Fruit fly (Drosophila melanogaster) whole organism, pupa: ENCODE measurements around the gene CG46317.
A peak's percentile ranks its signal among the peaks of the same experiment; 100 is the strongest.

Source experiments
- CG10348 ChIP-seq: fragments of 200-800 bp; sonication (Bioruptor generic); IDR thresholded peaks from 2 replicates; pipeline ENCODE4 v1.3.6; 2022; ENCODE audit warnings: missing biosample characterization, missing genetic modification characterization
- CG12605 ChIP-seq: fragments of 200-800 bp; sonication (Bioruptor generic); IDR thresholded peaks from 2 replicates; pipeline ENCODE4 v1.3.6; 2022; ENCODE audit warnings: missing biosample characterization, missing genetic modification characterization
- CG13204 ChIP-seq: fragments of 200-800 bp; sonication (Bioruptor generic); optimal IDR thresholded peaks from 2 replicates; lab custom pipeline; 2018; ENCODE audit warnings: missing biosample characterization, mild to moderate bottlenecking, missing genetic modification characterization, moderate library complexity
- CG14655 ChIP-seq: fragments of 200-800 bp; sonication (Bioruptor generic); optimal IDR thresholded peaks from 3 replicates; lab custom pipeline; 2017; ENCODE audit warnings: mild to moderate bottlenecking, missing biosample characterization, missing genetic modification reagents, missing genetic modification characterization
- CG15710 ChIP-seq: fragments of 200-800 bp; sonication (Bioruptor generic); optimal IDR thresholded peaks from 2 replicates; lab custom pipeline; 2018; ENCODE audit warnings: missing biosample characterization, mild to moderate bottlenecking, missing genetic modification characterization, moderate library complexity
- CG17806 ChIP-seq: fragments of 200-800 bp; sonication (Bioruptor generic); optimal IDR thresholded peaks from 2 replicates; lab custom pipeline; 2018; ENCODE audit warnings: missing biosample characterization, mild to moderate bottlenecking, missing genetic modification characterization, moderate library complexity
- CG32121 ChIP-seq: fragments of 200-800 bp; sonication (Bioruptor generic); IDR thresholded peaks from 2 replicates; pipeline ENCODE4 v1.3.6; 2022; ENCODE audit warnings: missing biosample characterization, missing genetic modification characterization
- CG34367 ChIP-seq: fragments of 200-800 bp; sonication (Bioruptor generic); optimal IDR thresholded peaks from 2 replicates; lab custom pipeline; 2018; ENCODE audit warnings: missing biosample characterization, mild to moderate bottlenecking, missing genetic modification characterization
- CG4496 ChIP-seq: fragments of 200-800 bp; sonication (Bioruptor generic); IDR thresholded peaks from 3 replicates; pipeline ENCODE4 v1.3.6; 2022; ENCODE audit warnings: missing biosample characterization, missing genetic modification characterization
- CG8159 ChIP-seq: fragments of 200-800 bp; sonication (Bioruptor generic); optimal IDR thresholded peaks from 3 replicates; lab custom pipeline; 2018; ENCODE audit warnings: missing biosample characterization, mild to moderate bottlenecking, missing genetic modification characterization, moderate library complexity
- CG8301 ChIP-seq: fragments of 200-800 bp; sonication (Bioruptor generic); optimal IDR thresholded peaks from 2 replicates; lab custom pipeline; 2018; ENCODE audit warnings: missing biosample characterization, mild to moderate bottlenecking, missing genetic modification characterization
- CG9948 ChIP-seq: fragments of 200-800 bp; sonication (Bioruptor generic); optimal IDR thresholded peaks from 2 replicates; lab custom pipeline; 2018; ENCODE audit warnings: missing biosample characterization, mild to moderate bottlenecking, missing genetic modification characterization, moderate library complexity
- D1 ChIP-seq: fragments of 200-800 bp; sonication (Bioruptor generic); optimal IDR thresholded peaks from 2 replicates; lab custom pipeline; 2018; ENCODE audit warnings: missing biosample characterization, mild to moderate bottlenecking, missing genetic modification characterization, moderate library complexity
- EcR ChIP-seq: fragments of 200-800 bp; sonication (Bioruptor generic); optimal IDR thresholded peaks from 3 replicates; lab custom pipeline; 2019; ENCODE audit warnings: missing biosample characterization, missing genetic modification characterization, mild to moderate bottlenecking, moderate library complexity, missing genetic modification reagents
- Ets98B ChIP-seq: fragments of 200-800 bp; sonication (Bioruptor generic); IDR thresholded peaks from 2 replicates; pipeline ENCODE4 v1.3.6; 2022; ENCODE audit warnings: missing biosample characterization, missing genetic modification characterization
- Pif1A ChIP-seq: fragments of 200-800 bp; sonication (Bioruptor generic); optimal IDR thresholded peaks from 3 replicates; lab custom pipeline; 2016; ENCODE audit warnings: missing biosample characterization, missing genetic modification characterization
- Pif1B ChIP-seq: fragments of 200-800 bp; sonication (Bioruptor generic); optimal IDR thresholded peaks from 3 replicates; lab custom pipeline; 2016; ENCODE audit warnings: missing biosample characterization, missing genetic modification characterization
- Snoo ChIP-seq: fragments of 200-800 bp; sonication (Bioruptor generic); optimal IDR thresholded peaks from 3 replicates; lab custom pipeline; 2017; ENCODE audit warnings: missing biosample characterization, mild to moderate bottlenecking, missing genetic modification characterization, inconsistent platforms
- fd96Ca ChIP-seq: fragments of 200-800 bp; sonication (Bioruptor generic); IDR thresholded peaks from 3 replicates; pipeline ENCODE4 v1.3.6; 2022; ENCODE audit warnings: missing biosample characterization, missing genetic modification characterization
- gl ChIP-seq: fragments of 200-800 bp; sonication (Bioruptor generic); optimal IDR thresholded peaks from 2 replicates; lab custom pipeline; 2018; ENCODE audit warnings: missing biosample characterization, mild to moderate bottlenecking, missing genetic modification characterization
- rn ChIP-seq: fragments of 200-800 bp; sonication (Bioruptor generic); IDR thresholded peaks from 2 replicates; pipeline ENCODE4 v1.3.6; 2022; ENCODE audit warnings: missing biosample characterization, missing genetic modification characterization

Gene CG46317

DNA sequence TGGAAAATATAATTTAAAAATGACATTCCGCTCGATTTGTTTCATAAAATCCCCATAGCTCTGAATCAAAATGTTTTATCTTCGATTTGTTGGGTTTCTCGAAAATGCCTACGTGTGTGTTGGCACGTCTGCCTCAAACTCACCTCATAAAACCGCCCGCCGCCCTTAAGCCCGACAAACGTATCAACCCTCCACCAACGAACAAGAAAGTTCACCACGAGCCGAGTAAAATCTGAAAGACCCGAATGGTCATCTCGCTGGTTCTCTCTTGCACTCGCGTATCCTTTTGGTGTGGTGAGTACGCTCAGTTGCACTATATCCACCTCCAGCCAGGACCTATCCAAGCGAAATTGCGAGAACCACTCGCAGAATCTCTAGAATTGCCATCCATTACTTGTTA is 39.0 kb upstream of the CG46317 start:
- TF ChIP-seq CG8159 (tag; lab: Kevin White, UChicago) (no peak), CG17806 (tag; lab: Kevin White, UChicago) (no peak), CG9948 (tag; lab: Kevin White, UChicago) (no peak), CG15710 (tag; lab: Kevin White, UChicago) (no peak), fd96Ca (GFP tag; lab: Robert Waterston, UW) (no peak), CG13204 (GFP tag; lab: Kevin White, UChicago) (no peak), D1 (tag; lab: Kevin White, UChicago) (no peak), CG32121 (GFP tag; lab: Robert Waterston, UW) (no peak), Pif1A (no peak), CG12605 (no peak), CG14655 (no peak), CG8301 (no peak), CG4496 (GFP tag; lab: Robert Waterston, UW) (no peak), rn (GFP tag; lab: Robert Waterston, UW) (no peak), Ets98B (GFP tag; lab: Robert Waterston, UW) (no peak), Snoo (tag; lab: Kevin White, UChicago) (no peak), EcR (GFP tag; lab: Kevin White, UChicago) (no peak), gl (no peak), CG34367 (tag; lab: Kevin White, UChicago) (no peak)
- TF ChIP-seq, all 21 proteins: peak for 0

DNA sequence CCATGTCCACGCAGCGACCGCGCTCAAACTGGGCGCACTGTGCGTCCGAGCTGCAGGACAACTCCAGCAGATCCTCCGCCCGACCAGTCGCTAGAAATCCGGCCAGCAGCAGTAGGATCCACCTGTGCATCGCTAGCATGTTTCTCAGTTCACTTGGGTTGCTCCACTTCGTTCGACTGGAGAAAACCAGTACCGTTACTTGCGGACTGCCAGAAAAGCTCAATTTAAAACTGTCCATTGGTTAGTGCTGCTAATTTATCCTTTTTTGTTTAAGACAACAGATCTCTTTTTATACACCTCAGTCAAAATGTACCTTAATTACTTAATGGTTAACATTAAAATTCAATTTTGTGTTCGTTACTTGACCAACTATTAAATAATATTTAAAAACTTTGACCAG is 35.4 kb upstream of the CG46317 start, which contains the start of gene CG11674:
Gene CG11674, minus strand, starts transcription at position 215 of the 400 bp plus-strand sequence.
- TF ChIP-seq CG9948 (tag; lab: Kevin White, UChicago) (no peak), Pif1A (no peak), D1 (tag; lab: Kevin White, UChicago) (no peak), CG13204 (GFP tag; lab: Kevin White, UChicago) (no peak), CG8159 (tag; lab: Kevin White, UChicago) (no peak), CG4496 (GFP tag; lab: Robert Waterston, UW) (no peak), Ets98B (GFP tag; lab: Robert Waterston, UW) (no peak), CG15710 (tag; lab: Kevin White, UChicago) (no peak), fd96Ca (GFP tag; lab: Robert Waterston, UW) (no peak), gl (no peak), Pif1B (GFP tag; lab: Kevin White, UChicago) (no peak), CG14655 (no peak), CG8301 (no peak), CG17806 (tag; lab: Kevin White, UChicago) (no peak), CG10348 (no peak), CG34367 (tag; lab: Kevin White, UChicago) (no peak), CG12605 (no peak)
- TF ChIP-seq, all 21 proteins: peak for 0

DNA sequence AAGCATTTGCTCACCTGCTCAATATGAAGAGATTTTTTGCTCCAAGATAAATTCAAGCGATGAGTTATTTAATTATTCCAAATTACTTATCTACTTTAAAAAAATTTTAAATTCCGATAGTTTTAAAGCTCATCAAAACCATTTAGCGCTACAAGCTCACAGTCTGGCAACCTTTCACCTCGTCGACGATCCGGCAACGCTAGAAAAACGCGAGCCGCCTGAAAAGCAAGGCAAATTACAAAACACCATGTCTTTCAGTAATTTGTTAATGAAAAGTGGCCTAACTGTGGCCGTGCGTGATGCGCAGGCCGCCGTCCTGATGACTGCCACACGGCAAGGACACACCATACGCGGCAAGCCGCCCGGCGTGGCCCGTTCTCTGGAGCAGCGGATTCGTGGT is 34.9 kb upstream of the CG46317 start, which contains the start of gene mRpL38:
Gene mRpL38, plus strand, starts transcription at position 197 of the 400 bp plus-strand sequence.
- TF ChIP-seq CG13204 (GFP tag; lab: Kevin White, UChicago): no peak
- TF ChIP-seq Ets98B (GFP tag; lab: Robert Waterston, UW): no peak
- TF ChIP-seq CG9948 (tag; lab: Kevin White, UChicago): no peak
- no peak for TF ChIP-seq CG8159 (tag; lab: Kevin White, UChicago)
- TF ChIP-seq fd96Ca (GFP tag; lab: Robert Waterston, UW): no peak
- no peak for TF ChIP-seq Pif1A
- no peak for TF ChIP-seq CG8301
- no peak for TF ChIP-seq CG4496 (GFP tag; lab: Robert Waterston, UW)
- TF ChIP-seq Snoo (tag; lab: Kevin White, UChicago): no peak
- TF ChIP-seq D1 (tag; lab: Kevin White, UChicago): no peak

DNA sequence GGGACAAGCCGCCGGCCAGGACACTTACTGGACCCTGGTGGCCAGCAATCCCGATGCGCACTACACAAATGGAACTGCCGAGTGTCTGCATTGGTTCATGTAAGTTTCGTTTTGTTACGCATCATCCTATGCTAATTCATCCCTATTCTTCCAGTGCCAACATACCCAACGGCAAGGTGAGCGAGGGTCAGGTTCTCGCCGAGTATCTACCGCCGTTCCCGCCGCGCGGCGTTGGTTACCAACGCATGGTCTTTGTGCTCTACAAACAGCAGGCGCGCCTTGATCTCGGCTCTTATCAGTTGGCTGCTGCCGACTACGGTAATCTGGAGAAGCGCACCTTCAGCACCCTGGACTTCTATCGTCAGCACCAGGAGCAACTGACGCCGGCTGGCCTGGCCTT is 34.0 kb upstream of the CG46317 start:
- TF ChIP-seq CG9948 (tag; lab: Kevin White, UChicago) (no peak), CG32121 (GFP tag; lab: Robert Waterston, UW) (no peak), fd96Ca (GFP tag; lab: Robert Waterston, UW) (no peak), CG10348 (no peak), gl (no peak), D1 (tag; lab: Kevin White, UChicago) (no peak), CG13204 (GFP tag; lab: Kevin White, UChicago) (no peak), CG34367 (tag; lab: Kevin White, UChicago) (no peak)

DNA sequence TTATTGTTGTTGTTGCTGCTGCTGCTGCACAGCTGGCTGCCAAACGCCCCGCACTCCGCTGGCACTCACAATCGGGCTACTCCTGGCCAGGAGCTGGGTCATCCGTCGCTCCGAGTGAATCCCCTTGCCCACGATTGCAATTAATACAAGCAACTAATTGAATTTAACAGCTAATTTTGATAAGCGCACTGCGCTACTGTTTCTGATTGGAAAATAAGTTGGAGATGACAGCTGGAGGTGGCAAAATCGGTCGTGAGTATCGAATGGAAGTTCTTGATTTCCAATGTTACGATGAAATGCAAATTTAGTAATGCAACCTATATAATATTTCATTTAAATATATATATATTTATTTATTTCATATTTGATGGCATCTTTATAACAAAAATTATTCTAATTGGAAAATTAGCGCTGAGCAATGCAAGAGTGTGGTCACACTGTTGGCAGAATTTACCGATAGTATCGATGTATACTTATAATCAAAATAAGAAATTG is 27.1 kb upstream of the CG46317 start, which contains the start of gene CG42271:
Gene CG42271, minus strand, starts transcription at position 224 of the 495 bp plus-strand sequence.
- TF ChIP-seq Ets98B (GFP tag; lab: Robert Waterston, UW) (no peak), gl (no peak), CG8159 (tag; lab: Kevin White, UChicago) (no peak), CG10348 (no peak), CG17806 (tag; lab: Kevin White, UChicago) (peak; percentile 9), EcR (GFP tag; lab: Kevin White, UChicago) (no peak), CG9948 (tag; lab: Kevin White, UChicago) (no peak), CG32121 (GFP tag; lab: Robert Waterston, UW) (no peak), CG12605 (no peak), Pif1A (no peak), CG15710 (tag; lab: Kevin White, UChicago) (peak; percentile 28), fd96Ca (GFP tag; lab: Robert Waterston, UW) (no peak), CG13204 (GFP tag; lab: Kevin White, UChicago) (no peak), CG8301 (no peak), D1 (tag; lab: Kevin White, UChicago) (no peak), Snoo (tag; lab: Kevin White, UChicago) (peak; percentile 8), rn (GFP tag; lab: Robert Waterston, UW) (no peak), CG14655 (no peak), CG34367 (tag; lab: Kevin White, UChicago) (no peak), Pif1B (GFP tag; lab: Kevin White, UChicago) (no peak), CG4496 (GFP tag; lab: Robert Waterston, UW) (no peak)
